Fruit fly (Drosophila melanogaster): ENCODE data around the gene CG14223.
A peak's percentile ranks its signal among the peaks of the same experiment; 100 is the strongest.

The CG14223 gene

dm6 chrX:19651757-19652419 is 11.9 kb downstream of the CG14223 start, which contains the start of the genes Ranbp21 and Elys (continued):
- TF ChIP-seq Dp (GFP tag; optimal IDR thresholded peaks at IDR 0.05), result peak; percentile 44
- peak; percentile 57; the same call in 2 of the 3 replicates for TF ChIP-seq Optix (GFP tag; IDR thresholded peaks at IDR 0.05)
- peak; percentile 12 for TF ChIP-seq CG17186 (GFP tag; optimal IDR thresholded peaks at IDR 0.05)
- TF ChIP-seq CG11723 (GFP tag; optimal IDR thresholded peaks at IDR 0.05), result no peak
- TF ChIP-seq Awh (GFP tag; IDR thresholded peaks at IDR 0.05), result 0 out of 2 replicates have a peak, but pooled peaks have one; percentile 29
- TF ChIP-seq Scr (GFP tag; IDR thresholded peaks at IDR 0.05; ENCODE audit: partially characterized antibody), result peak; percentile 50
- no peak for TF ChIP-seq hbn (GFP tag; IDR thresholded peaks at IDR 0.05; ENCODE audit: partially characterized antibody)
- TF ChIP-seq CG12155 (GFP tag; optimal IDR thresholded peaks at IDR 0.05), result peak; percentile 50
- TF ChIP-seq Xbp1 (GFP tag; optimal IDR thresholded peaks at IDR 0.05), result peak; percentile 67
- TF ChIP-seq Sry-δ (GFP tag; optimal IDR thresholded peaks at IDR 0.05), result peak; percentile 79
- peak; percentile 77 for TF ChIP-seq CG10462 (GFP tag; optimal IDR thresholded peaks at IDR 0.05)
- 0 out of 3 replicates have a peak, but pooled peaks have one; percentile 46 for TF ChIP-seq vnd (GFP tag; IDR thresholded peaks at IDR 0.05; ENCODE audit: partially characterized antibody)
- TF ChIP-seq Bgb (GFP tag; IDR thresholded peaks at IDR 0.05; ENCODE audit: partially characterized antibody), result peak; percentile 31; the same call in 1 of the 2 replicates
- TF ChIP-seq cad (GFP tag; optimal IDR thresholded peaks at IDR 0.05), result no peak
- peak; percentile 27 for TF ChIP-seq CG30020 (tag; optimal IDR thresholded peaks at IDR 0.05)
- TF ChIP-seq CG13287 (GFP tag; IDR thresholded peaks at IDR 0.05; ENCODE audit: partially characterized antibody), result peak; percentile 55
- no peak for TF ChIP-seq CG6765 (GFP tag; optimal IDR thresholded peaks at IDR 0.05)
- TF ChIP-seq nmo (GFP tag; optimal IDR thresholded peaks at IDR 0.05), result peak; percentile 72
- no peak for TF ChIP-seq fd64A (GFP tag; optimal IDR thresholded peaks at IDR 0.05)
- peak; percentile 57 for TF ChIP-seq Rx (GFP tag; IDR thresholded peaks at IDR 0.05)
- peak; percentile 67 for TF ChIP-seq CG6689 (GFP tag; IDR thresholded peaks at IDR 0.05)
- TF ChIP-seq tx (GFP tag; optimal IDR thresholded peaks at IDR 0.05), result peak; percentile 58
- peak; percentile 62 for TF ChIP-seq CG9215 (GFP tag; IDR thresholded peaks at IDR 0.05)
- TF ChIP-seq al (GFP tag; IDR thresholded peaks at IDR 0.05), result peak; percentile 49; the same call in 1 of the 2 replicates
- 0 out of 2 replicates have a peak, but pooled peaks have one; percentile 28 for TF ChIP-seq sna (GFP tag; IDR thresholded peaks at IDR 0.05; ENCODE audit: partially characterized antibody)
- no peak for TF ChIP-seq nau (GFP tag; optimal IDR thresholded peaks at IDR 0.05)
- no peak for TF ChIP-seq Hr51 (GFP tag; optimal IDR thresholded peaks at IDR 0.05)
- peak; percentile 61 for TF ChIP-seq E2f2 (GFP tag; IDR thresholded peaks at IDR 0.05)
- peak; percentile 48 for TF ChIP-seq CG11398 (GFP tag; optimal IDR thresholded peaks at IDR 0.05)
- TF ChIP-seq CG11504 (tag; optimal IDR thresholded peaks at IDR 0.05), result no peak
- no peak for TF ChIP-seq CG15073 (GFP tag; optimal IDR thresholded peaks at IDR 0.05)
- peak; percentile 25; the same call in 1 of the 2 replicates for TF ChIP-seq HLH3B (GFP tag; IDR thresholded peaks at IDR 0.05)
- no peak for TF ChIP-seq gce (GFP tag; IDR thresholded peaks at IDR 0.05)
- no peak for TF ChIP-seq CG12299 (tag; optimal IDR thresholded peaks at IDR 0.05)
- TF ChIP-seq repo (GFP tag; optimal IDR thresholded peaks at IDR 0.05), result no peak
- peak; percentile 55 for TF ChIP-seq dysf (GFP tag; IDR thresholded peaks at IDR 0.05)
- peak; percentile 59 for TF ChIP-seq chn (GFP tag; optimal IDR thresholded peaks at IDR 0.05)
- 0 out of 2 replicates have a peak, but pooled peaks have one; percentile 30 for TF ChIP-seq dan (GFP tag; IDR thresholded peaks at IDR 0.05)
- peak; percentile 37; the same call in 1 of the 3 replicates for TF ChIP-seq CG11560 (tag; IDR thresholded peaks at IDR 0.05)
- TF ChIP-seq CG14710 (tag; optimal IDR thresholded peaks at IDR 0.05), result peak; percentile 71
- peak; percentile 32; the same call in 1 of the 2 replicates for TF ChIP-seq CG7372 (GFP tag; IDR thresholded peaks at IDR 0.05)
- TF ChIP-seq chif (GFP tag; optimal IDR thresholded peaks at IDR 0.05), result peak; percentile 52
- TF ChIP-seq p53 (GFP tag; optimal IDR thresholded peaks at IDR 0.05), result peak; percentile 35
- TF ChIP-seq row (GFP tag; IDR thresholded peaks at IDR 0.05), result peak; percentile 70
- TF ChIP-seq sens-2 (GFP tag; IDR thresholded peaks at IDR 0.05), result no peak
- peak; percentile 16 for TF ChIP-seq Six4 (GFP tag; optimal IDR thresholded peaks at IDR 0.05)
- TF ChIP-seq CG32772 (GFP tag; IDR thresholded peaks at IDR 0.05), result peak; percentile 68
- no peak for TF ChIP-seq jigr1 (GFP tag; IDR thresholded peaks at IDR 0.05)
- peak; percentile 62 for TF ChIP-seq Mad (GFP tag; optimal IDR thresholded peaks at IDR 0.05)
- no peak for TF ChIP-seq CG8478 (optimal IDR thresholded peaks at IDR 0.05)

Measured in whole organism, embryonic.